Worm (Caenorhabditis elegans): Measurements from ENCODE around the gene nhr-99.

Gene nhr-99

ce11 chrV:474516-474915 is at the start of gene nhr-99:
Gene nhr-99 (plus strand): TSS chrV:474778.
- TF ChIP-seq lin-35 (GFP tag; optimal IDR thresholded peaks at IDR 0.05) (peak in 1 of 2 experiments; percentile 10), nhr-20 (tag; optimal IDR thresholded peaks at IDR 0.05) (peak; percentile 40), nhr-90 (tag; optimal IDR thresholded peaks at IDR 0.05; ENCODE audit: poor library complexity) (no peak), elt-2 (tag; optimal IDR thresholded peaks at IDR 0.05) (peak; percentile 62), hpl-2 (GFP tag; optimal IDR thresholded peaks at IDR 0.05) (no peak), C04F5.9 (tag; optimal IDR thresholded peaks at IDR 0.05) (no peak), efl-3 (GFP tag; optimal IDR thresholded peaks at IDR 0.05) (no peak), nhr-84 (tag; optimal IDR thresholded peaks at IDR 0.05) (no peak), C34B4.2 (tag; optimal IDR thresholded peaks at IDR 0.05) (no peak), nhr-77 (tag; optimal IDR thresholded peaks at IDR 0.05) (no peak), nhr-11 (tag; optimal IDR thresholded peaks at IDR 0.05) (no peak), hlh-17 (GFP tag; optimal IDR thresholded peaks at IDR 0.05; ENCODE audit: borderline replicate concordance) (no peak), nhr-71 (tag; optimal IDR thresholded peaks at IDR 0.05) (no peak)

ce11 chrV:428844-429243 is 45.7 kb upstream of the nhr-99 start, which contains the start of gene B0554.4:
Gene B0554.4 (plus strand): TSS chrV:429144.
- TF ChIP-seq elt-2 (tag; optimal IDR thresholded peaks at IDR 0.05) (no peak), fos-1 (tag; optimal IDR thresholded peaks at IDR 0.05) (no peak), blmp-1 (tag; optimal IDR thresholded peaks at IDR 0.05) (no peak), C04F5.9 (tag; optimal IDR thresholded peaks at IDR 0.05) (no peak)

DNA sequence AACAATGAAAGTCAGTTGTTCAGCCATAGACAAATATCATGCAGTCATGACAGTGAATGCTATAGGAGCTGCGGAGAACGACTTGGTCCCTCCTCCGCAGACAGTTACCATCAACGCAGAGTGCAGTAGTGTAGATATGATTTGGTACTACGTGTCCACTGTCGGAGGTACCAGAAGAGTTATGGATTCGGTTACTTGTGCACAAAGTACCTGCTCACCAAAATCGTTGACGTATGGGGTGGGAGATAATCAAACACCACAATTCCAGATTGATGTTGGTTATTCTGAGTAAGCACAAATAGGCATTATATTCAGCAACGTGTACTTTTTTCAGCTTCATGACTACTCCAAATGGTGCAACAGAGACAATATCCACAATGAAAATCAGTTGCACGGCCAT is 41.6 kb upstream of the nhr-99 start:
- no peak for TF ChIP-seq nhr-71 (tag; optimal IDR thresholded peaks at IDR 0.05)
- no peak for TF ChIP-seq elt-3 (tag; optimal IDR thresholded peaks at IDR 0.05)
- TF ChIP-seq pag-3 (tag; optimal IDR thresholded peaks at IDR 0.05; ENCODE audit: borderline replicate concordance, insufficient read depth): no peak
- TF ChIP-seq pax-3 (tag; optimal IDR thresholded peaks at IDR 0.05): no peak
- no peak for TF ChIP-seq ets-5 (GFP tag; IDR thresholded peaks at IDR 0.05)
- TF ChIP-seq egl-27 (tag; optimal IDR thresholded peaks at IDR 0.05): no peak
- no peak for TF ChIP-seq nhr-20 (tag; optimal IDR thresholded peaks at IDR 0.05)

ce11 chrV:433898-434297 is 40.7 kb upstream of the nhr-99 start, which contains the start of gene B0554.2:
Gene B0554.2 (plus strand): TSS chrV:434198.
- TF ChIP-seq ets-5 (GFP tag; IDR thresholded peaks at IDR 0.05): no peak
- no peak for TF ChIP-seq egl-13 (tag; optimal IDR thresholded peaks at IDR 0.05)

- TF ChIP-seq ceh-82 (tag; optimal IDR thresholded peaks at IDR 0.05) (no peak), zag-1 (tag; optimal IDR thresholded peaks at IDR 0.05) (no peak), ceh-90 (tag; optimal IDR thresholded peaks at IDR 0.05) (no peak), F16B12.6 (tag; optimal IDR thresholded peaks at IDR 0.05) (no peak), lin-14 (GFP tag; optimal IDR thresholded peaks at IDR 0.05) (no peak), unc-62 (GFP tag; optimal IDR thresholded peaks at IDR 0.05) (no peak), snpc-4 (tag; optimal IDR thresholded peaks at IDR 0.05) (no peak), sup-37 (GFP tag; optimal IDR thresholded peaks at IDR 0.05) (no peak), lin-39 (tag; optimal IDR thresholded peaks at IDR 0.05) (no peak), nhr-90 (tag; optimal IDR thresholded peaks at IDR 0.05; ENCODE audit: poor library complexity) (no peak), nhr-11 (tag; optimal IDR thresholded peaks at IDR 0.05) (no peak), egl-13 (tag; optimal IDR thresholded peaks at IDR 0.05) (no peak), fkh-10 (GFP tag; optimal IDR thresholded peaks at IDR 0.05) (no peak), ceh-63 (GFP tag; optimal IDR thresholded peaks at IDR 0.05) (no peak), pag-3 (tag; optimal IDR thresholded peaks at IDR 0.05; ENCODE audit: borderline replicate concordance, insufficient read depth) (no peak), nhr-19 (GFP tag; conservative IDR thresholded peaks at IDR 0.05) (no peak)
Measured at ce11 chrV:438094-438493, 36.5 kb upstream of the nhr-99 start, which contains the start of gene B0554.1. Gene B0554.1 (plus strand): TSS chrV:438394.

Measured in whole organism, L1 larva.